Fruit fly (Drosophila melanogaster): ENCODE measurements around the gene BthD.

The BthD gene

dm6 chrX:13611884-13612283, at the start of gene BthD, which contains the start of gene Ndc80:
BthD (plus strand) TSS chrX:13612131.
Ndc80 (minus strand) TSS chrX:13612062.
- TF ChIP-seq CG17806 (tag; optimal IDR thresholded peaks at IDR 0.05) (no peak), CG15710 (tag; optimal IDR thresholded peaks at IDR 0.05) (no peak), CG13204 (GFP tag; optimal IDR thresholded peaks at IDR 0.05) (no peak), CG10348 (GFP tag; IDR thresholded peaks at IDR 0.05) (no peak), CG34367 (tag; optimal IDR thresholded peaks at IDR 0.05) (no peak), CG32121 (GFP tag; IDR thresholded peaks at IDR 0.05) (no peak), D1 (tag; optimal IDR thresholded peaks at IDR 0.05) (no peak), CG8301 (tag; optimal IDR thresholded peaks at IDR 0.05) (no peak), EcR (GFP tag; optimal IDR thresholded peaks at IDR 0.05) (no peak), Ets98B (GFP tag; IDR thresholded peaks at IDR 0.05) (no peak), CG12605 (GFP tag; IDR thresholded peaks at IDR 0.05) (no peak), Pif1A (GFP tag; optimal IDR thresholded peaks at IDR 0.05) (no peak), gl (tag; optimal IDR thresholded peaks at IDR 0.05) (no peak)

DNA sequence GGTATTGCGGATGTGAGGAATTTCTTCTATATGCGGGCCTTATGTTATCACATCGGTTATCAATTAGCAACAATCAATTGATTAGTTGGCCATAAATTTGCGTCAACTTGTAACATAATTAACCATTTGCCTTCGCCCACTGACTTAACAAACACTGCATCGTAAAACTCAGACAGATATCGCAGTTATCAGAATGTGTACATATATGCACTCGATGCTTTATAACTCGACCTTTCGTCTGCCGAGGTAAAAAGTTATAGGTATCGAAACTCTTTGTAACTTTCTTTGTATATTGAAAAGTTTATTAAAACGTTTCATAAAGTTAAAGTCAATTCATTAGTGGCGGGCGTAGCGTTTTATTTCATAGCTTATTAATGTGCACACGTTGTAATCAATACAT, 48.9 kb upstream of the BthD start:
- TF ChIP-seq CG9948 (tag; optimal IDR thresholded peaks at IDR 0.05) (no peak), CG10348 (GFP tag; IDR thresholded peaks at IDR 0.05) (no peak), rn (GFP tag; IDR thresholded peaks at IDR 0.05) (no peak), Pif1A (GFP tag; optimal IDR thresholded peaks at IDR 0.05) (no peak), gl (tag; optimal IDR thresholded peaks at IDR 0.05) (no peak), CG13204 (GFP tag; optimal IDR thresholded peaks at IDR 0.05) (no peak), CG14655 (GFP tag; optimal IDR thresholded peaks at IDR 0.05) (no peak), CG8301 (tag; optimal IDR thresholded peaks at IDR 0.05) (no peak), Ets98B (GFP tag; IDR thresholded peaks at IDR 0.05) (no peak), CG34367 (tag; optimal IDR thresholded peaks at IDR 0.05) (no peak), Snoo (tag; optimal IDR thresholded peaks at IDR 0.05) (no peak), CG15710 (tag; optimal IDR thresholded peaks at IDR 0.05) (no peak), CG4496 (GFP tag; IDR thresholded peaks at IDR 0.05) (no peak), D1 (tag; optimal IDR thresholded peaks at IDR 0.05) (no peak), CG17806 (tag; optimal IDR thresholded peaks at IDR 0.05) (no peak)

DNA sequence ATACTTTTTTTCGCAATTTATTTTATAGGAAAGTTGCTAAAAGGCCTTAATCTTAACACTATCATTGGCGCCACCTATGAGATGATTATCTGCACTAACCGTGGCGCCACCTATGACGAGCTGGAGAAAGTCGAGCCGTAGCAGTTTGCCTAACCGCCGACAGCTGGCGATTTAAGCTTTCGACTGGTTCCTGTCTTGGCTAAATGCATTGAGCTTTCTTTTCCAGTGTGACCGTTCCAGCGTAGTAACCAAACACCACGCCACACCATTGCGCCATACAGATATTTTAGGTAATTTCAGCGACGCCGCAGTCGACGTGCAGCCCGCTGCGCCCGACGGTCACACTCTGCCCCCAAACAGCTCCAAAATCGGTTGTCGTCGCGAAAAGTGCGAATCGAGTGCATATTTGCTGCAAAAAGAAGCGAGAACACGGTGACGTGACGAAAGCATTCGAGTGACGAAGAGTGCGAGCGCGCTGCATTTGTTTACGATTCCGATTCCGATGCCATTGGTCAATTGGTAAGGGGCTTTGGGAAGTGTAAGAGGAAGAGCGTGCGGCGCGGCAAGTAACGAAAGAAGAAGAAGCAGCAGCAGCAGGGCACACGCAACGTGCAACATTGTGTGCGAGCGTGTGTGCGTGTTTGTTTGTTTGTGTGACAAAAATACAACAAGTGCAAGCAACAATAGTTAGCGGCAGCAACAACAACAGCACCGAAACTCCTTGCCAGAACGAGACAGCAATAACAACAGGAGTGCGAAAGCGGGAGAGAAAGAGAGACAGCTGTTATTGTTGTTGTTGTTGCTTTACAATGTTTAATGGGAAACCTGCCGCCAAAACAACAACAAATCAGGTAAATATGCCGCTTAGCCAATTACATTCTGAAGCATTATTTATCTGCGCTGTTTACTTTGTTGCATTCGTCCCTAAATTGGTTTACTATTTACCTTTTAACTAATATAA, 48.2 kb upstream of the BthD start, which contains the start of the genes CG46311 and Tpst:
Gene CG46311 (plus strand): TSS at position 341 of the 961 bp plus-strand sequence.
Gene Tpst (plus strand): TSS at position 341 of the 961 bp plus-strand sequence.
- TF ChIP-seq CG4496 (GFP tag; IDR thresholded peaks at IDR 0.05) (peak; percentile 41; the same call in 2 of the 3 replicates), CG12605 (GFP tag; IDR thresholded peaks at IDR 0.05) (peak; percentile 63; the same call in 1 of the 2 replicates), Ets98B (GFP tag; IDR thresholded peaks at IDR 0.05) (no peak), CG15710 (tag; optimal IDR thresholded peaks at IDR 0.05) (no peak), Snoo (tag; optimal IDR thresholded peaks at IDR 0.05) (peak; percentile 15), fd96Ca (GFP tag; IDR thresholded peaks at IDR 0.05) (no peak), EcR (GFP tag; optimal IDR thresholded peaks at IDR 0.05) (peak; percentile 22), CG13204 (GFP tag; optimal IDR thresholded peaks at IDR 0.05) (peak; percentile 23), CG10348 (GFP tag; IDR thresholded peaks at IDR 0.05) (no peak)

- TF ChIP-seq rn (GFP tag; IDR thresholded peaks at IDR 0.05) (no peak), CG10348 (GFP tag; IDR thresholded peaks at IDR 0.05) (no peak), CG12605 (GFP tag; IDR thresholded peaks at IDR 0.05) (no peak), CG8159 (tag; optimal IDR thresholded peaks at IDR 0.05) (peak; percentile 13), CG8301 (tag; optimal IDR thresholded peaks at IDR 0.05) (peak; percentile 21), Ets98B (GFP tag; IDR thresholded peaks at IDR 0.05) (peak; percentile 55), CG34367 (tag; optimal IDR thresholded peaks at IDR 0.05) (no peak), Snoo (tag; optimal IDR thresholded peaks at IDR 0.05) (no peak), CG15710 (tag; optimal IDR thresholded peaks at IDR 0.05) (peak; percentile 34), Pif1B (GFP tag; optimal IDR thresholded peaks at IDR 0.05) (no peak), CG17806 (tag; optimal IDR thresholded peaks at IDR 0.05) (no peak), EcR (GFP tag; optimal IDR thresholded peaks at IDR 0.05) (no peak), CG13204 (GFP tag; optimal IDR thresholded peaks at IDR 0.05) (no peak), gl (tag; optimal IDR thresholded peaks at IDR 0.05) (no peak), Pif1A (GFP tag; optimal IDR thresholded peaks at IDR 0.05) (no peak), D1 (tag; optimal IDR thresholded peaks at IDR 0.05) (no peak), fd96Ca (GFP tag; IDR thresholded peaks at IDR 0.05) (no peak), CG14655 (GFP tag; optimal IDR thresholded peaks at IDR 0.05) (peak; percentile 51), CG4496 (GFP tag; IDR thresholded peaks at IDR 0.05) (no peak), CG32121 (GFP tag; IDR thresholded peaks at IDR 0.05) (no peak), CG9948 (tag; optimal IDR thresholded peaks at IDR 0.05) (peak; percentile 14)
Measured at dm6 chrX:13565490-13566156, 46.3 kb upstream of the BthD start.

DNA sequence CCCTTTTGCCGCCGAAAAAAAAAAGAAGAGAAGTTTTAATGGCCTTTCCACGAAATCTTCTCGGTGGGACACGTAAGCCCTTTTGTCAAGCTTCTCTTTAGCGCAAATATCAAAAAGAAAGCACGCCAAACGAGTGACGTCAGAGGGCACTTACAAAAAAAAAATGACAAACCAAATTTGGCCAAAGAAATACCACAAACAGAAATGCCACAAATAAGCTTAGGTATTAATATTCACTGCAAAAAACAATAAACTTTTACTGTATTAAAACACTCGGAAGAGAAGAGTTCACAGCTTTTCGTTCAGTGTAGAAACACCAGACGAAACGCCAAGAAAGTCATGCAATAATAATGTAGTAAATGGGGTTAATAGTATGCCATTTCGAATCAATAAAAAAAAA, 43.8 kb upstream of the BthD start:
- TF ChIP-seq Pif1B (GFP tag; optimal IDR thresholded peaks at IDR 0.05) (peak; percentile 58), CG8301 (tag; optimal IDR thresholded peaks at IDR 0.05) (no peak), CG32121 (GFP tag; IDR thresholded peaks at IDR 0.05) (peak; percentile 34; the same call in 1 of the 2 replicates), CG10348 (GFP tag; IDR thresholded peaks at IDR 0.05) (no peak), CG9948 (tag; optimal IDR thresholded peaks at IDR 0.05) (peak; percentile 14), fd96Ca (GFP tag; IDR thresholded peaks at IDR 0.05) (0 out of 3 replicates have a peak, but pooled peaks have one; percentile 13), CG4496 (GFP tag; IDR thresholded peaks at IDR 0.05) (peak; percentile 66; the same call in 2 of the 3 replicates), CG34367 (tag; optimal IDR thresholded peaks at IDR 0.05) (no peak), Ets98B (GFP tag; IDR thresholded peaks at IDR 0.05) (peak; percentile 25; the same call in 1 of the 2 replicates), Snoo (tag; optimal IDR thresholded peaks at IDR 0.05) (peak; percentile 47), CG8159 (tag; optimal IDR thresholded peaks at IDR 0.05) (peak; percentile 47), CG15710 (tag; optimal IDR thresholded peaks at IDR 0.05) (peak; percentile 33), EcR (GFP tag; optimal IDR thresholded peaks at IDR 0.05) (no peak), CG17806 (tag; optimal IDR thresholded peaks at IDR 0.05) (peak; percentile 26), gl (tag; optimal IDR thresholded peaks at IDR 0.05) (no peak), rn (GFP tag; IDR thresholded peaks at IDR 0.05) (no peak), Pif1A (GFP tag; optimal IDR thresholded peaks at IDR 0.05) (peak; percentile 67), D1 (tag; optimal IDR thresholded peaks at IDR 0.05) (no peak), CG14655 (GFP tag; optimal IDR thresholded peaks at IDR 0.05) (peak; percentile 33), CG12605 (GFP tag; IDR thresholded peaks at IDR 0.05) (peak; percentile 40; the same call in 1 of the 2 replicates)
